Fruit fly (Drosophila melanogaster) whole organism, embryonic: ENCODE data around the gene CG13075.

Source experiments
- Aef1 ChIP-seq: fragments of 200-800 bp; sonication (Bioruptor generic); IDR thresholded peaks from 3 replicates; pipeline ENCODE4 v1.3.6; 2022; ENCODE audit warnings: missing biosample characterization, missing genetic modification characterization
- Atf6 ChIP-seq: fragments of 200-800 bp; sonication (Bioruptor generic); IDR thresholded peaks from 2 replicates; pipeline ENCODE4 v1.3.6; 2022; ENCODE audit warnings: missing biosample characterization, missing genetic modification characterization
- CG10274 ChIP-seq: fragments of 200-800 bp; sonication (Bioruptor generic); optimal IDR thresholded peaks from 3 replicates; lab custom pipeline; 2017; ENCODE audit warnings: missing biosample characterization, mild to moderate bottlenecking, missing genetic modification characterization
- CG11085 ChIP-seq: fragments of 200-800 bp; sonication (Bioruptor generic); IDR thresholded peaks from 2 replicates; pipeline ENCODE4 v1.3.6; 2022; ENCODE audit warnings: missing biosample characterization, missing genetic modification characterization
- CG11247 ChIP-seq: fragments of 200-800 bp; sonication (Bioruptor generic); IDR thresholded peaks from 2 replicates; pipeline ENCODE4 v1.3.6; 2022; ENCODE audit warnings: missing biosample characterization, missing genetic modification characterization
- CG11560 ChIP-seq: fragments of 200-800 bp; sonication (Bioruptor generic); IDR thresholded peaks from 3 replicates; pipeline ENCODE4 v1.3.6; 2022; ENCODE audit warnings: missing biosample characterization, missing genetic modification characterization
- CG12299 ChIP-seq: fragments of 200-800 bp; sonication (Bioruptor generic); optimal IDR thresholded peaks from 2 replicates; lab custom pipeline; 2018; ENCODE audit warnings: missing biosample characterization, mild to moderate bottlenecking, missing genetic modification characterization
- CG17186 ChIP-seq: fragments of 200-800 bp; sonication (Bioruptor generic); optimal IDR thresholded peaks from 3 replicates; lab custom pipeline; 2017; ENCODE audit warnings: missing biosample characterization, missing genetic modification reagents, missing genetic modification characterization
- CG17802 ChIP-seq: fragments of 200-800 bp; sonication (Bioruptor generic); optimal IDR thresholded peaks from 2 replicates; lab custom pipeline; 2018; ENCODE audit warnings: missing biosample characterization, mild to moderate bottlenecking, missing genetic modification characterization, moderate library complexity
- CG2116 ChIP-seq: fragments of 200-800 bp; sonication (Bioruptor generic); optimal IDR thresholded peaks from 3 replicates; lab custom pipeline; 2018; ENCODE audit warnings: missing biosample characterization, mild to moderate bottlenecking, missing genetic modification characterization
- CG2120 ChIP-seq: fragments of 200-800 bp; sonication (Bioruptor generic); optimal IDR thresholded peaks from 3 replicates; lab custom pipeline; 2016; ENCODE audit warnings: missing biosample characterization, missing genetic modification characterization
- CG2202 ChIP-seq: fragments of 200-800 bp; sonication (Bioruptor generic); optimal IDR thresholded peaks from 2 replicates; lab custom pipeline; 2018; ENCODE audit warnings: missing biosample characterization, mild to moderate bottlenecking, missing genetic modification characterization
- CG31441 ChIP-seq: fragments of 200-800 bp; sonication (Bioruptor generic); IDR thresholded peaks from 2 replicates; pipeline ENCODE4 v1.3.6; 2022; ENCODE audit warnings: missing biosample characterization, missing genetic modification characterization
- CG3407 ChIP-seq: fragments of 200-800 bp; sonication (Bioruptor generic); optimal IDR thresholded peaks from 2 replicates; lab custom pipeline; 2018; ENCODE audit warnings: missing biosample characterization, mild to moderate bottlenecking, missing genetic modification characterization
- CG34224 ChIP-seq: fragments of 200-800 bp; sonication (Bioruptor generic); IDR thresholded peaks from 3 replicates; pipeline ENCODE4 v1.3.6; 2022; ENCODE audit warnings: missing biosample characterization, missing genetic modification characterization; ENCODE audit not compliant: partially characterized antibody
- CG3995 ChIP-seq: fragments of 200-800 bp; sonication (Bioruptor generic); optimal IDR thresholded peaks from 3 replicates; lab custom pipeline; 2016; ENCODE audit warnings: missing biosample characterization, missing genetic modification characterization
- CG4820 ChIP-seq: fragments of 200-800 bp; sonication (Bioruptor generic); optimal IDR thresholded peaks from 3 replicates; lab custom pipeline; 2016; ENCODE audit warnings: missing biosample characterization, missing genetic modification characterization
- CG5245 ChIP-seq: fragments of 200-800 bp; sonication (Bioruptor generic); optimal IDR thresholded peaks from 3 replicates; lab custom pipeline; 2016; ENCODE audit warnings: missing biosample characterization, missing genetic modification characterization
- CG6254 ChIP-seq: fragments of 200-800 bp; sonication (Bioruptor generic); optimal IDR thresholded peaks from 3 replicates; lab custom pipeline; 2017; ENCODE audit warnings: mild to moderate bottlenecking, missing biosample characterization, missing genetic modification reagents, missing genetic modification characterization
- CG6813 ChIP-seq: fragments of 200-800 bp; sonication (Bioruptor generic); optimal IDR thresholded peaks from 2 replicates; lab custom pipeline; 2017; ENCODE audit warnings: missing biosample characterization, missing genetic modification characterization, mild to moderate bottlenecking, moderate library complexity, missing genetic modification reagents
- CG7271 ChIP-seq: fragments of 200-800 bp; sonication (Bioruptor generic); optimal IDR thresholded peaks from 2 replicates; lab custom pipeline; 2018; ENCODE audit warnings: missing biosample characterization, mild to moderate bottlenecking, missing genetic modification characterization, moderate library complexity
- CG8388 ChIP-seq: fragments of 200-800 bp; sonication (Bioruptor generic); optimal IDR thresholded peaks from 2 replicates; lab custom pipeline; 2019; ENCODE audit warnings: missing biosample characterization, mild to moderate bottlenecking, missing genetic modification characterization, moderate library complexity
- CG8765 ChIP-seq: fragments of 200-800 bp; sonication (Bioruptor generic); IDR thresholded peaks from 2 replicates; pipeline ENCODE4 v1.3.6; 2022; ENCODE audit warnings: missing biosample characterization, missing genetic modification characterization
- CG9609 ChIP-seq: fragments of 200-800 bp; sonication (Bioruptor generic); optimal IDR thresholded peaks from 3 replicates; lab custom pipeline; 2016; ENCODE audit warnings: missing biosample characterization, missing genetic modification characterization
- Dip3 ChIP-seq: fragments of 200-800 bp; sonication (Bioruptor generic); optimal IDR thresholded peaks from 3 replicates; lab custom pipeline; 2016; ENCODE audit warnings: missing biosample characterization, missing genetic modification characterization
- Dp ChIP-seq: fragments of 200-800 bp; sonication (Bioruptor generic); optimal IDR thresholded peaks from 2 replicates; lab custom pipeline; 2018; ENCODE audit warnings: missing biosample characterization, mild to moderate bottlenecking, missing genetic modification characterization, moderate library complexity
- E2f2 ChIP-seq: fragments of 200-800 bp; sonication (Bioruptor generic); IDR thresholded peaks from 2 replicates; pipeline ENCODE4 v1.3.6; 2022; ENCODE audit warnings: missing biosample characterization, missing genetic modification characterization
- HLHmδ ChIP-seq: fragments of 200-800 bp; sonication (Bioruptor generic); optimal IDR thresholded peaks from 2 replicates; lab custom pipeline; 2018; ENCODE audit warnings: missing biosample characterization, mild to moderate bottlenecking, missing genetic modification characterization, moderate library complexity
- NC2α ChIP-seq: fragments of 200-800 bp; sonication (Bioruptor generic); optimal IDR thresholded peaks from 2 replicates; lab custom pipeline; 2016; ENCODE audit warnings: missing biosample characterization, missing genetic modification characterization
- Neu2 ChIP-seq: fragments of 200-800 bp; sonication (Bioruptor generic); optimal IDR thresholded peaks from 3 replicates; lab custom pipeline; 2016; ENCODE audit warnings: missing biosample characterization, missing genetic modification characterization, borderline replicate concordance
- Opbp ChIP-seq: fragments of 200-800 bp; sonication (Bioruptor generic); IDR thresholded peaks from 3 replicates; pipeline ENCODE4 v1.3.6; 2022; ENCODE audit warnings: missing biosample characterization, missing genetic modification characterization; ENCODE audit not compliant: partially characterized antibody
- Ptx1 ChIP-seq: fragments of 200-800 bp; sonication (Bioruptor generic); IDR thresholded peaks from 2 replicates; pipeline ENCODE4 v1.3.6; 2022; ENCODE audit warnings: missing biosample characterization, missing genetic modification characterization
- Side ChIP-seq: fragments of 200-800 bp; sonication (Bioruptor generic); optimal IDR thresholded peaks from 2 replicates; lab custom pipeline; 2016; ENCODE audit warnings: missing biosample characterization, missing genetic modification characterization
- Sox100B ChIP-seq: fragments of 200-800 bp; sonication (Bioruptor generic); optimal IDR thresholded peaks from 3 replicates; lab custom pipeline; 2018; ENCODE audit warnings: missing biosample characterization, mild to moderate bottlenecking, missing genetic modification characterization
- abd-A ChIP-seq: fragments of 200-800 bp; sonication (Bioruptor generic); optimal IDR thresholded peaks from 3 replicates; lab custom pipeline; 2019; ENCODE audit warnings: missing biosample characterization, mild to moderate bottlenecking, missing genetic modification characterization, moderate library complexity
- amos ChIP-seq: fragments of 200-800 bp; sonication (Bioruptor generic); IDR thresholded peaks from 2 replicates; pipeline ENCODE4 v1.3.6; 2022; ENCODE audit warnings: missing biosample characterization, missing genetic modification characterization; ENCODE audit not compliant: partially characterized antibody
- ara ChIP-seq: fragments of 200-800 bp; sonication (Bioruptor generic); IDR thresholded peaks from 2 replicates; pipeline ENCODE4 v1.3.6; 2022; ENCODE audit warnings: missing biosample characterization, missing genetic modification characterization
- ase ChIP-seq: fragments of 200-800 bp; sonication (Bioruptor generic); IDR thresholded peaks from 3 replicates; pipeline ENCODE4 v1.3.6; 2022; ENCODE audit warnings: missing biosample characterization, missing genetic modification characterization
- corto ChIP-seq: fragments of 200-800 bp; sonication (Bioruptor generic); optimal IDR thresholded peaks from 2 replicates; lab custom pipeline; 2016; ENCODE audit warnings: missing biosample characterization, mild to moderate bottlenecking, missing genetic modification characterization, moderate library complexity
- crol ChIP-seq: fragments of 200-800 bp; sonication (Bioruptor generic); IDR thresholded peaks from 2 replicates; pipeline ENCODE4 v1.3.6; 2022; ENCODE audit warnings: missing biosample characterization, missing genetic modification characterization
- ftz-f1 ChIP-seq: fragments of 200-800 bp; sonication (Bioruptor generic); optimal IDR thresholded peaks from 2 replicates; lab custom pipeline; 2016; ENCODE audit warnings: missing biosample characterization, missing genetic modification characterization
- gem ChIP-seq: fragments of 200-800 bp; sonication (Bioruptor generic); optimal IDR thresholded peaks from 2 replicates; lab custom pipeline; 2019; ENCODE audit warnings: missing biosample characterization, mild to moderate bottlenecking, missing genetic modification characterization, moderate library complexity
- luna ChIP-seq: fragments of 200-800 bp; sonication (Bioruptor generic); optimal IDR thresholded peaks from 2 replicates; lab custom pipeline; 2016; ENCODE audit warnings: missing biosample characterization, missing genetic modification characterization
- odd ChIP-seq: fragments of 200-800 bp; sonication (Bioruptor generic); optimal IDR thresholded peaks from 2 replicates; lab custom pipeline; 2017; ENCODE audit warnings: missing biosample characterization, mild to moderate bottlenecking, missing genetic modification characterization
- pita ChIP-seq: fragments of 200-800 bp; sonication (Bioruptor generic); optimal IDR thresholded peaks from 2 replicates; lab custom pipeline; 2017; ENCODE audit warnings: missing biosample characterization, mild to moderate bottlenecking, missing genetic modification characterization
- pros ChIP-seq: fragments of 200-800 bp; sonication (Bioruptor generic); optimal IDR thresholded peaks from 3 replicates; lab custom pipeline; 2019; ENCODE audit warnings: missing biosample characterization, mild to moderate bottlenecking, missing genetic modification characterization, moderate library complexity
- ssp ChIP-seq: fragments of 200-800 bp; sonication (Bioruptor generic); IDR thresholded peaks from 2 replicates; pipeline ENCODE4 v1.3.6; 2022; ENCODE audit warnings: missing biosample characterization, missing genetic modification characterization
- wor ChIP-seq: fragments of 200-800 bp; sonication (Bioruptor generic); IDR thresholded peaks from 2 replicates; pipeline ENCODE4 v1.3.6; 2022; ENCODE audit warnings: missing biosample characterization, missing genetic modification characterization
- zf30C ChIP-seq: fragments of 200-800 bp; sonication (Bioruptor generic); optimal IDR thresholded peaks from 3 replicates; lab custom pipeline; 2018; ENCODE audit warnings: missing biosample characterization, mild to moderate bottlenecking, missing genetic modification characterization

Gene CG13075

DNA sequence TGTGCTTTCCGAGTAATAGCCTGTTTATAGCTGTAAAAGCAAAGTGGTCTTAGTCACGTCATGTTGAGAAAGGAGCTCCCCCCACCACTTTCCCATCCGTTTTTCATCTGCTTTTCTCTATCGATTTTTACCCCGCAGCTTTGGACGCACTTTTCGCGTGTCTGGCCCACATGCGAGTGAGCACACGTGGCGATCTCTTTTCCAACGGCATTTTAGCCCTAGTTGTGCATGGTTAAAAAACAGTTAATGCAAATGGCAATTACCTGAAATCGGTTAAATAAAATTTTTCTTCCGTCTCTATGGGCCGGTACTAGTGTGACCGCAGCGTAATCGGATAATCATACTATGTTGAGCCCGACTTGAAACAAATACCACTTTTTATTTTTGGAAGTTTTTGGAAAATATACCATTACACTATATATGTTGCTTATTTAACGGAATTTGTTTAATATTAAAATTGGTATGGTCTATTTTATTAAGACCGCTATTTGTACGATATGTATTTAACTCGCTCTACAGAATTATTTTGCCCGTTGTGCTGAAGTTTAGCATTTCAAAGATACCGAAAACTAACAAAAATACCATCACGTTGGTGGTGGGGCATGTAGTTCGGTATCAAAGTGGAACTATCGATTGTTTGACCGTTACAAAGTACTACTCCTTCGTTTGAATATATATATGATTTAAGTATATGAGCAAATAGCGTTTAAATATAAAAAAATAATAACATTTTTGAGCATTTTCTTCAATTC lies 28.5 kb downstream of the CG13075 start, which contains the start of gene Zn72D (continued):
- no peak for TF ChIP-seq luna (GFP tag; lab: Kevin White, UChicago)
- TF ChIP-seq CG31441, result no peak
- TF ChIP-seq Dp (GFP tag; lab: Kevin White, UChicago), result peak; percentile 8
- no peak for TF ChIP-seq corto (GFP tag; lab: Kevin White, UChicago)
- TF ChIP-seq ara, result no peak
- no peak for TF ChIP-seq CG3407
- no peak for TF ChIP-seq CG11560 (tag; lab: Robert Waterston, UW)
- no peak for TF ChIP-seq CG2120 (GFP tag; lab: Kevin White, UChicago)
- TF ChIP-seq Side (GFP tag; lab: Kevin White, UChicago), result no peak
- TF ChIP-seq CG4820 (GFP tag; lab: Kevin White, UChicago), result no peak
- no peak for TF ChIP-seq wor
- peak; percentile 26 for TF ChIP-seq CG2116 (GFP tag; lab: Kevin White, UChicago)
- no peak for TF ChIP-seq ftz-f1 (GFP tag; lab: Kevin White, UChicago)
- TF ChIP-seq CG9609 (GFP tag; lab: Kevin White, UChicago), result no peak
- no peak for TF ChIP-seq CG10274
- no peak for TF ChIP-seq Aef1
- TF ChIP-seq zf30C (GFP tag; lab: Kevin White, UChicago), result no peak
- TF ChIP-seq gem, result no peak

DNA sequence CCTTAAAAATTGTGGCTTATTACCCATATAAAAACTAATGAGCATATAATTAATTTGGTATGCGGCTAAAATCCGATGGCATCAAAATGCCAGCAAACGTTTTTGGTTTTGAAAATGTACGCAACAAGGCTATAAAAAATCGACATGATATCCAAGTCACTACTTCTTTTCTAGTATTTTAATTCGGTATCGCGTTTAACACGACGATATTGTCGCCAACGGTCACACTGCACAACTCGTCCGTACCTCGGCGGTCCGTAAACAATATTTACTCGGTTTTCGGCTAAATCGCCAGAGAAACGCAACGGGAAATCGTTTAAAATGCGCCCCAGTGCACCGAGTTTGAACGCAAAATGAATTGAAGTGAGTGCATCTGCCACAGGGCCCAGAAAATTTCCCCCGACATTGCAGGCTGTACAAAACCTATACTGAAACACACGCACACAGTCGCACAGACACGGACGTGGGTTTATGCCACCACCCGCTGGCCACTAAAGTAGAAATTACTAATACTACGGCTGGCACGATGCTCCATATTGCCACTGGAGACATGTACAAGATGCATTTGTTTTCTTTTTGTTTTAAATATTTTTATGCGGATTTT lies 29.3 kb downstream of the CG13075 start, which contains the start of gene Taf4:
Gene Taf4, plus strand, starts transcription at position 210 of the 604 bp plus-strand sequence.
- TF ChIP-seq Opbp (peak; percentile 54; the same call in 1 of the 3 replicates), ase (GFP tag; lab: Robert Waterston, UW) (no peak), amos (peak; percentile 36; the same call in 1 of the 2 replicates), crol (peak; percentile 84), CG17802 (tag; lab: Kevin White, UChicago) (peak; percentile 38), CG2202 (no peak), CG7271 (tag; lab: Kevin White, UChicago) (no peak), CG5245 (GFP tag; lab: Kevin White, UChicago) (no peak), ssp (GFP tag; lab: Robert Waterston, UW) (peak; percentile 57; the same call in 1 of the 2 replicates), CG6813 (GFP tag; lab: Kevin White, UChicago) (no peak), E2f2 (GFP tag; lab: Robert Waterston, UW) (peak; percentile 28), pita (no peak), Ptx1 (no peak), CG17186 (no peak), CG8765 (GFP tag; lab: Robert Waterston, UW) (no peak), pros (GFP tag; lab: Kevin White, UChicago) (no peak), NC2α (GFP tag; lab: Kevin White, UChicago) (no peak), CG12299 (tag; lab: Kevin White, UChicago) (peak; percentile 86), HLHmδ (GFP tag; lab: Kevin White, UChicago) (peak; percentile 16), CG8388 (GFP tag; lab: Kevin White, UChicago) (no peak), odd (GFP tag; lab: Kevin White, UChicago) (no peak), CG11085 (GFP tag; lab: Robert Waterston, UW) (no peak), CG3995 (peak; percentile 95), Dip3 (GFP tag; lab: Kevin White, UChicago) (no peak), Sox100B (no peak), CG11247 (GFP tag; lab: Robert Waterston, UW) (no peak), Atf6 (GFP tag; lab: Robert Waterston, UW) (no peak), abd-A (tag; lab: Kevin White, UChicago) (no peak), CG34224 (0 out of 3 replicates have a peak, but pooled peaks have one; percentile 6), Neu2 (GFP tag; lab: Kevin White, UChicago) (peak; percentile 47), CG6254 (no peak)
